Worm (Caenorhabditis elegans): ENCODE results near the gene gst-21.

DNA sequence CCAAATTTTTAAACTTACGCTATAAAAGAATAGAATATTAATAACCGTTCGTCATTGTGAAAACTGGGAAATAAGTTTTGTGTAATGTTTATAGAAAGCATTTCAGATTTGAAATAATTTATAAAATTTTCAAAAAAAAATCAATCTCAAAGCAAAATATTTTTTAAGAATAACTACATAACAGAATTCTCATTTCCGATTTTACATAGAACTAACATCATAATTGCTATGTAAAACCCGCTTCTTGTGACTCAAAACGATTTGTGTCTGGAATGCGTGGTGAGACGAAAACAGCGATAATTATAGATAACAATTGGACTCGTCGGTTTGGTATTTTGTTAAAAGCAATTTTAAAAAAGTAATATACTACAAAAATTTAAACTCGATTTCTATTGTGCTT, 51.0 kb downstream of the gst-21 start, which contains the start of gene srw-91:
- TF ChIP-seq D1046.2 (GFP tag; IDR thresholded peaks at IDR 0.05), result no peak
- TF ChIP-seq skn-1 (tag; optimal IDR thresholded peaks at IDR 0.05), result no peak
